Worm (Caenorhabditis elegans) whole organism, L2 larva: ENCODE data around the gene ZC513.3.

Experiments used
- C34F6.9 ChIP-seq: fragments of 150-350 bp; optimal IDR thresholded peaks from 2 replicates; lab custom pipeline; 2014; ENCODE audit warnings: missing biosample characterization, missing genetic modification characterization
- alr-1 ChIP-seq: fragments of 150-350 bp; optimal IDR thresholded peaks from 2 replicates; lab custom pipeline; 2014; ENCODE audit warnings: missing biosample characterization, missing genetic modification characterization
- egl-27 ChIP-seq: sonication (generic microtip); optimal IDR thresholded peaks from 3 replicates; lab custom pipeline; 2017; ENCODE audit warnings: missing biosample characterization, missing genetic modification reagents, missing genetic modification characterization
- lin-39 ChIP-seq: fragments of 150-350 bp; optimal IDR thresholded peaks from 2 replicates; lab custom pipeline; 2014; ENCODE audit warnings: missing biosample characterization, missing genetic modification reagents, missing genetic modification characterization
- lsy-2 ChIP-seq, 2 experiments: fragments of 150-350 bp in 1 of 2; sonication (generic microtip) in 1 of 2; optimal IDR thresholded peaks; 2 replicates each; lab custom pipeline; 2014 to 2017; ENCODE audit warnings: missing biosample characterization in 2 of 2, missing genetic modification characterization in 2 of 2
- mdl-1 ChIP-seq, 2 experiments: fragments of 150-350 bp in 1 of 2; sonication (generic microtip) in 1 of 2; optimal IDR thresholded peaks; 2 replicates each; lab custom pipeline; 2017; ENCODE audit warnings: missing biosample characterization in 2 of 2, missing genetic modification characterization in 2 of 2
- nhr-10 ChIP-seq: sonication (generic microtip); optimal IDR thresholded peaks from 2 replicates; lab custom pipeline; 2017; ENCODE audit warnings: missing biosample characterization, missing genetic modification characterization
- nhr-12 ChIP-seq: fragments of 150-350 bp; optimal IDR thresholded peaks from 2 replicates; lab custom pipeline; 2014; ENCODE audit warnings: missing biosample characterization, missing genetic modification characterization
- snpc-4 ChIP-seq: fragments of 150-350 bp; optimal IDR thresholded peaks from 2 replicates; lab custom pipeline; 2014; ENCODE audit warnings: missing biosample characterization, missing genetic modification characterization

- no peak for TF ChIP-seq nhr-12 (tag; lab: Kevin White, UChicago)
- TF ChIP-seq lin-39 (tag; lab: Kevin White, UChicago) = no peak
- no peak for TF ChIP-seq C34F6.9 (tag; lab: Kevin White, UChicago)
- TF ChIP-seq snpc-4 (tag; lab: Kevin White, UChicago) = no peak
- no peak for TF ChIP-seq mdl-1 (tag; optimal IDR thresholded peaks at IDR 0.05; lab: Kevin White, UChicago)
- TF ChIP-seq lsy-2 (tag; optimal IDR thresholded peaks at IDR 0.05; lab: Kevin White, UChicago) = no peak
- no peak for TF ChIP-seq egl-27 (tag; lab: Kevin White, UChicago)
- TF ChIP-seq nhr-10 (tag; lab: Kevin White, UChicago) = no peak
- no peak for TF ChIP-seq alr-1 (tag; lab: Kevin White, UChicago)
These were observed 27.9 kb upstream of the ZC513.3 start for ce11 chrV:8018919-8019318.
